Worm (Caenorhabditis elegans): ENCODE measurements around the gene C34E11.4.

DNA sequence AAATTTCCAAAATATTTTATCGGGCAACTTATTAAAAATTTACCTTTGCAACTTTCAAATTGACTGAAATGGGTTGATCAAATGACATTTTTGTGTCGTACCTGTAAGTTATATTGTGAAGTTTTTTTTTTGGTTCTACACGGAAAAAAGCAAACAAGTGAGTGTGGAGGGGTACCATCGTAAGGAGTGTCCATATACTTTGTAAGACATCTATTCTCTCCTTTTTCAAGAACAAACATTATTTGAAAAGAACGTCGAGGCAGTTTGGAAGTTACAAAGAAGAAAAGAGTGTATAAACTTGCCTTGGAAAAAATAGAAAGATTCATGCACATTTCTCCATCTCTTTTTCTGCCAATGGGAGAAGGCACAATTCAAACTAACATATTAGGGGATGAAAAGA, 33.4 kb downstream of the C34E11.4 start, which contains the start of gene taf-7.1:
- TF ChIP-seq B0310.2 (tag; optimal IDR thresholded peaks at IDR 0.05) (no peak), tbx-11 (GFP tag; IDR thresholded peaks at IDR 0.05) (no peak)
